Fruit fly (Drosophila melanogaster): ENCODE measurements around the gene CG44215.

The CG44215 gene

DNA sequence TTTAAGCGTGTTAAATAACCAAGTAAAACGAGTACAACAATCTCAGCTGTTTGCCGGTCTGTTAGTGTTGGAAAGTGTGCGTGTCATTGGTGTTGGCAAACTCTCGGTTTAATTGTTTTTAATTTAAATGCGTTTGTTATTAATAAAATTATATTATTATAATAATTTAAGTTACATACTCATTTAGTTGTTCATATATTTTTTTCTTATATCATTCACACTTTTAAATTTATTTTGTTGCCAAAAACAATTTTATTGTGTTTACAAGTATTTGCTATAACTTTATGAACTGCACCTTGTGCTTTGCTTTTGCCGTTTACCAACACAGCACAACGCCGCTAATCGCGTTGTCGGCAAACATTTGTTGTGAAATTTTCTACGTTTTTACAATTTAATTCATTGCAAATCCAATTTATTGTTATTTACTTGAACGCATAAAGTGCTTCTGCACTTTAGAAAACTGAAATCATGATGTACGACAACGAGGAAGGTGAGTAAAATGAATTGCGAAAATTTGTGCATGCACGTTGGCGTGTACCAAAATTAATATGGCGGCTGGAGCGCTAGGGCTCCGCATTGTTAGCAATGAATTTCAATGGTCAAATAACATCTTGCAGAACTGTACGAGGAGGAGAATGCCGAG, 28.6 kb downstream of the CG44215 start, which contains the start of the genes 140up and Polr2B (continued):
- peak; percentile 89 for TF ChIP-seq ssp (GFP tag; IDR thresholded peaks at IDR 0.05)
- peak; percentile 72 for TF ChIP-seq CG8281 (tag; optimal IDR thresholded peaks at IDR 0.05)
- peak; percentile 67 for TF ChIP-seq CG15073 (GFP tag; optimal IDR thresholded peaks at IDR 0.05)
- TF ChIP-seq MESR4 (GFP tag; optimal IDR thresholded peaks at IDR 0.05), result peak; percentile 91
- TF ChIP-seq CG4820 (GFP tag; optimal IDR thresholded peaks at IDR 0.05), result peak; percentile 91
- TF ChIP-seq CG6813 (GFP tag; optimal IDR thresholded peaks at IDR 0.05), result peak; percentile 74
- peak; percentile 49 for TF ChIP-seq CG11398 (GFP tag; optimal IDR thresholded peaks at IDR 0.05)
- TF ChIP-seq Vsx1 (GFP tag; optimal IDR thresholded peaks at IDR 0.05), result no peak
- TF ChIP-seq CG18262 (tag; optimal IDR thresholded peaks at IDR 0.05), result peak; percentile 92
- TF ChIP-seq hb (GFP tag; IDR thresholded peaks at IDR 0.05; ENCODE audit: partially characterized antibody), result no peak
- TF ChIP-seq p53 (GFP tag; optimal IDR thresholded peaks at IDR 0.05), result peak; percentile 2
- peak; percentile 26; the same call in 1 of the 2 replicates for TF ChIP-seq Scr (GFP tag; IDR thresholded peaks at IDR 0.05; ENCODE audit: partially characterized antibody)
- TF ChIP-seq CG8089 (GFP tag; optimal IDR thresholded peaks at IDR 0.05), result peak; percentile 68
- TF ChIP-seq ranshi (GFP tag; IDR thresholded peaks at IDR 0.05), result peak; percentile 95
- no peak for TF ChIP-seq Bgb (GFP tag; IDR thresholded peaks at IDR 0.05; ENCODE audit: partially characterized antibody)
- TF ChIP-seq kni (GFP tag; optimal IDR thresholded peaks at IDR 0.05), result peak; percentile 47
- TF ChIP-seq Hr3 (GFP tag; optimal IDR thresholded peaks at IDR 0.05), result peak; percentile 97
- peak; percentile 89 for TF ChIP-seq CG8388 (GFP tag; optimal IDR thresholded peaks at IDR 0.05)
- no peak for TF ChIP-seq chinmo (GFP tag; IDR thresholded peaks at IDR 0.05; ENCODE audit: partially characterized antibody)
- TF ChIP-seq CG32532 (GFP tag; IDR thresholded peaks at IDR 0.05), result peak; percentile 95
- peak; percentile 59 for TF ChIP-seq CG5953 (GFP tag; IDR thresholded peaks at IDR 0.05)
- peak; percentile 91 for TF ChIP-seq CG18764 (GFP tag; optimal IDR thresholded peaks at IDR 0.05)
- peak; percentile 95 for TF ChIP-seq nmo (GFP tag; optimal IDR thresholded peaks at IDR 0.05)
- TF ChIP-seq NfI (GFP tag; optimal IDR thresholded peaks at IDR 0.05), result peak; percentile 93
- peak; percentile 76 for TF ChIP-seq CrebB (tag; optimal IDR thresholded peaks at IDR 0.05)
- peak; percentile 88 for TF ChIP-seq zfh2 (GFP tag; optimal IDR thresholded peaks at IDR 0.05)
- no peak for TF ChIP-seq usp (GFP tag; optimal IDR thresholded peaks at IDR 0.05)
- TF ChIP-seq salm (tag; optimal IDR thresholded peaks at IDR 0.05), result peak; percentile 78
- peak; percentile 88 for TF ChIP-seq CG4730 (GFP tag; IDR thresholded peaks at IDR 0.05)
- peak; percentile 79 for TF ChIP-seq bab2 (GFP tag; optimal IDR thresholded peaks at IDR 0.05)
- TF ChIP-seq H2.0 (GFP tag; IDR thresholded peaks at IDR 0.05), result peak; percentile 87
- peak; percentile 38 for TF ChIP-seq eyg (GFP tag; optimal IDR thresholded peaks at IDR 0.05)
- peak; percentile 90 for TF ChIP-seq al (GFP tag; IDR thresholded peaks at IDR 0.05)
- peak; percentile 44; the same call in 1 of the 3 replicates for TF ChIP-seq sr (GFP tag; IDR thresholded peaks at IDR 0.05)
- peak; percentile 89 for TF ChIP-seq lbe (GFP tag; optimal IDR thresholded peaks at IDR 0.05)
- no peak for TF ChIP-seq luna (GFP tag; optimal IDR thresholded peaks at IDR 0.05)
- peak; percentile 93 for TF ChIP-seq Sox100B (GFP tag; optimal IDR thresholded peaks at IDR 0.05)
- peak; percentile 44; the same call in 1 of the 2 replicates for TF ChIP-seq Dip2 (GFP tag; IDR thresholded peaks at IDR 0.05)
- no peak for TF ChIP-seq HLH4C (GFP tag; IDR thresholded peaks at IDR 0.05; ENCODE audit: partially characterized antibody)
- TF ChIP-seq CG17802 (tag; optimal IDR thresholded peaks at IDR 0.05), result peak; percentile 76
- TF ChIP-seq yki (optimal IDR thresholded peaks at IDR 0.05), result no peak
- TF ChIP-seq CG7839 (tag; optimal IDR thresholded peaks at IDR 0.05), result peak; percentile 94
- TF ChIP-seq CG2199 (GFP tag; IDR thresholded peaks at IDR 0.05), result no peak
- peak; percentile 80 for TF ChIP-seq CG8944 (GFP tag; optimal IDR thresholded peaks at IDR 0.05)
- TF ChIP-seq CG17829 (tag; optimal IDR thresholded peaks at IDR 0.05), result peak; percentile 96
- TF ChIP-seq BtbVII (GFP tag; optimal IDR thresholded peaks at IDR 0.05), result peak; percentile 88
- TF ChIP-seq ci (GFP tag; IDR thresholded peaks at IDR 0.05), result peak; percentile 84
- TF ChIP-seq phol (tag; optimal IDR thresholded peaks at IDR 0.05), result peak; percentile 94
- TF ChIP-seq oc (tag; optimal IDR thresholded peaks at IDR 0.05), result peak; percentile 89
- TF ChIP-seq HHEX (GFP tag; optimal IDR thresholded peaks at IDR 0.05), result peak; percentile 92

All from whole organism, embryonic.